Fruit fly (Drosophila melanogaster) whole organism, adult: ENCODE results near the gene Nct.

ENCODE experiments used
- CG11617 ChIP-seq: fragments of 200-800 bp; sonication (Bioruptor generic); optimal IDR thresholded peaks from 2 replicates; lab custom pipeline; 2017; ENCODE audit warnings: mild to moderate bottlenecking, missing biosample characterization, missing genetic modification reagents, missing genetic modification characterization
- CG14711 ChIP-seq: fragments of 200-800 bp; sonication (Bioruptor generic); optimal IDR thresholded peaks from 2 replicates; lab custom pipeline; 2018; ENCODE audit warnings: missing biosample characterization, mild to moderate bottlenecking, missing genetic modification characterization, moderate library complexity
- CG7101 ChIP-seq: fragments of 200-800 bp; sonication (Bioruptor generic); optimal IDR thresholded peaks from 2 replicates; lab custom pipeline; 2018; ENCODE audit warnings: missing biosample characterization, mild to moderate bottlenecking, missing genetic modification characterization, moderate library complexity
- Hr96 ChIP-seq: fragments of 200-800 bp; sonication (Bioruptor generic); optimal IDR thresholded peaks from 2 replicates; lab custom pipeline; 2016; ENCODE audit warnings: missing biosample characterization, missing genetic modification characterization
- Mnt ChIP-seq: fragments of 200-800 bp; sonication (Bioruptor generic); optimal IDR thresholded peaks from 2 replicates; lab custom pipeline; 2016; ENCODE audit warnings: missing biosample characterization, mild to moderate bottlenecking, missing genetic modification characterization
- cic ChIP-seq: fragments of 200-800 bp; sonication (Bioruptor generic); optimal IDR thresholded peaks from 2 replicates; lab custom pipeline; 2017; ENCODE audit warnings: missing biosample characterization, mild to moderate bottlenecking, missing genetic modification characterization, moderate library complexity
- cnc ChIP-seq, 2 experiments: fragments of >200 bp; optimal IDR thresholded peaks; 2 replicates each; lab custom pipeline; 2017
- kay ChIP-seq: fragments of 200-800 bp; sonication (Bioruptor generic); peaks from one replicate; lab custom pipeline; 2016; ENCODE audit warnings: missing biosample characterization, missing genetic modification characterization, borderline replicate concordance
- ovo ChIP-seq: fragments of 200-800 bp; sonication (Bioruptor generic); optimal IDR thresholded peaks from 2 replicates; lab custom pipeline; 2016; ENCODE audit warnings: missing biosample characterization, missing genetic modification characterization
- tj ChIP-seq: fragments of 200-800 bp; sonication (Bioruptor generic); optimal IDR thresholded peaks from 3 replicates; lab custom pipeline; 2017; ENCODE audit warnings: missing biosample characterization, mild to moderate bottlenecking, missing genetic modification characterization, moderate library complexity

DNA sequence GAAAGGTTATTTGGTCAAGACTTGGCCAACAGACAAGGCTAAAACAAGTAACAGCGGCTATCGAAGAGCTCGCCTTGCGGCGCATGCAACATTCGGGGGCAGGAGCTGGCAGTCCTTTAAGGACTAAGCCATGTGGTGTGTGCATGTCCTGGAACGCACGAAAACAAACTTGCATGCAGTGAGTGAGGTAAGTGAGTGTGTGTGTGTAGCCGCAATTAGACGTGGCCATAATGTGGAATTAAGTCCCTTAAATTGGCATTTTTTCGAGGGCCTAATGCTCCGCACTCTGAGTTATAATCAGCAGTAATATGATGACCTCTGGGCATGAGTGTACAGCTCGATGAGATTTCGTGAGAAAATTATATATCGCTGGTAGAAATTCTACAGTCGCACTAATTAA is 17.7 kb upstream of the Nct start, which contains the start of gene sosie:
- TF ChIP-seq kay (GFP tag; lab: Kevin White, UChicago): no peak
- no peak for TF ChIP-seq Mnt (GFP tag; lab: Kevin White, UChicago)
- TF ChIP-seq ovo: no peak
- no peak for TF ChIP-seq cnc (optimal IDR thresholded peaks at IDR 0.05; lab: Kevin White, UChicago)
- no peak for TF ChIP-seq tj (GFP tag; lab: Kevin White, UChicago)
- no peak for TF ChIP-seq CG14711 (tag; lab: Kevin White, UChicago)
- TF ChIP-seq Hr96 (GFP tag; lab: Kevin White, UChicago): no peak
- TF ChIP-seq CG11617 (GFP tag; lab: Kevin White, UChicago): no peak
- no peak for TF ChIP-seq cic (GFP tag; lab: Kevin White, UChicago)
- TF ChIP-seq CG7101 (tag; lab: Kevin White, UChicago): no peak
